Worm (Caenorhabditis elegans): ENCODE data around the gene C14B9.8.
A peak's percentile ranks its signal among the peaks of the same experiment; 100 is the strongest.

C14B9.8 gene

ce11 chrIII:8178924-8179323 is 34.5 kb upstream of the C14B9.8 start, which contains the start of gene C50C3.5:
Gene C50C3.5 (plus strand): TSS chrIII:8179224.
- TF ChIP-seq nhr-12 (tag; optimal IDR thresholded peaks at IDR 0.05) (no peak), ham-2 (GFP tag; optimal IDR thresholded peaks at IDR 0.05) (no peak), mls-2 (tag; optimal IDR thresholded peaks at IDR 0.05) (no peak), tbx-8 (GFP tag; optimal IDR thresholded peaks at IDR 0.05) (no peak)

ce11 chrIII:8176265-8176664 is 31.8 kb upstream of the C14B9.8 start, which contains the start of gene C50C3.12:
Gene C50C3.12 (plus strand): TSS chrIII:8176565.
- TF ChIP-seq lin-13 (tag; optimal IDR thresholded peaks at IDR 0.05) (no peak), lin-32 (GFP tag; optimal IDR thresholded peaks at IDR 0.05) (no peak), nhr-12 (tag; optimal IDR thresholded peaks at IDR 0.05) (no peak), ztf-11 (tag; optimal IDR thresholded peaks at IDR 0.05) (no peak), zip-8 (tag; optimal IDR thresholded peaks at IDR 0.05) (no peak), pha-4 (tag; optimal IDR thresholded peaks at IDR 0.05) (no peak), unc-62 (GFP tag; optimal IDR thresholded peaks at IDR 0.05) (no peak), M03D4.4 (tag; optimal IDR thresholded peaks at IDR 0.05) (no peak), lsy-2 (tag; optimal IDR thresholded peaks at IDR 0.05) (no peak), nhr-76 (tag; optimal IDR thresholded peaks at IDR 0.05) (no peak)

ce11 chrIII:8175263-8175662 is 30.8 kb upstream of the C14B9.8 start:
- TF ChIP-seq unc-39 (tag; optimal IDR thresholded peaks at IDR 0.05) (no peak), lin-32 (GFP tag; optimal IDR thresholded peaks at IDR 0.05) (no peak), pha-4 (tag; optimal IDR thresholded peaks at IDR 0.05) (no peak), mab-5 (tag; optimal IDR thresholded peaks at IDR 0.05) (no peak), sem-2 (GFP tag; optimal IDR thresholded peaks at IDR 0.05) (no peak), mep-1 (tag; optimal IDR thresholded peaks at IDR 0.05) (no peak), nhr-2 (tag; optimal IDR thresholded peaks at IDR 0.05) (no peak), tbx-8 (GFP tag; optimal IDR thresholded peaks at IDR 0.05) (no peak)

ce11 chrIII:8172609-8173133 is 28.2 kb upstream of the C14B9.8 start:
- peak; percentile 50 for TF ChIP-seq hlh-1 (tag; optimal IDR thresholded peaks at IDR 0.05)
- TF ChIP-seq nhr-28 (tag; optimal IDR thresholded peaks at IDR 0.05), result no peak
- no peak for TF ChIP-seq sptf-1 (tag; optimal IDR thresholded peaks at IDR 0.05)

- TF ChIP-seq lin-32 (GFP tag; optimal IDR thresholded peaks at IDR 0.05) (no peak), flh-1 (GFP tag; optimal IDR thresholded peaks at IDR 0.05) (no peak), sptf-1 (tag; optimal IDR thresholded peaks at IDR 0.05) (no peak), nhr-237 (tag; optimal IDR thresholded peaks at IDR 0.05) (no peak)
Measured at ce11 chrIII:8164771-8165170, 20.3 kb upstream of the C14B9.8 start.

ce11 chrIII:8163788-8164423 is 19.5 kb upstream of the C14B9.8 start, which contains the start of gene prp-8:
Gene prp-8 (plus strand): TSS chrIII:8164373.
- no peak for TF ChIP-seq nhr-76 (tag; optimal IDR thresholded peaks at IDR 0.05)
- TF ChIP-seq cnd-1 (tag; optimal IDR thresholded peaks at IDR 0.05), result peak; percentile 50
- TF ChIP-seq elt-1 (tag; optimal IDR thresholded peaks at IDR 0.05; ENCODE audit: borderline replicate concordance, insufficient read depth), result peak; percentile 38
- TF ChIP-seq nhr-28 (tag; optimal IDR thresholded peaks at IDR 0.05), result no peak
- no peak for TF ChIP-seq ham-2 (GFP tag; optimal IDR thresholded peaks at IDR 0.05)
- peak; percentile 18 for TF ChIP-seq M03D4.4 (tag; optimal IDR thresholded peaks at IDR 0.05)
- peak; percentile 87 for TF ChIP-seq mep-1 (tag; optimal IDR thresholded peaks at IDR 0.05)
- peak; percentile 25 for TF ChIP-seq ceh-43 (GFP tag; optimal IDR thresholded peaks at IDR 0.05)
- no peak for TF ChIP-seq ztf-11 (tag; optimal IDR thresholded peaks at IDR 0.05)
- no peak for TF ChIP-seq elt-3 (tag; optimal IDR thresholded peaks at IDR 0.05)
- no peak for TF ChIP-seq blmp-1 (tag; optimal IDR thresholded peaks at IDR 0.05)
- TF ChIP-seq hlh-1 (tag; optimal IDR thresholded peaks at IDR 0.05), result peak; percentile 43
- TF ChIP-seq lsy-2 (tag; optimal IDR thresholded peaks at IDR 0.05), result peak; percentile 97
- no peak for TF ChIP-seq ceh-83 (GFP tag; optimal IDR thresholded peaks at IDR 0.05)
- no peak for TF ChIP-seq nhr-12 (tag; optimal IDR thresholded peaks at IDR 0.05)
- no peak for TF ChIP-seq ces-1 (GFP tag; optimal IDR thresholded peaks at IDR 0.05)
- peak; percentile 45 for TF ChIP-seq unc-120 (tag; optimal IDR thresholded peaks at IDR 0.05; ENCODE audit: poor library complexity, severe bottlenecking)
- no peak for TF ChIP-seq zip-8 (tag; optimal IDR thresholded peaks at IDR 0.05)
- TF ChIP-seq unc-39 (tag; optimal IDR thresholded peaks at IDR 0.05), result no peak
- TF ChIP-seq drap-1 (GFP tag; optimal IDR thresholded peaks at IDR 0.05), result peak; percentile 17
- TF ChIP-seq lin-13 (tag; optimal IDR thresholded peaks at IDR 0.05), result peak; percentile 86
- TF ChIP-seq sptf-1 (tag; optimal IDR thresholded peaks at IDR 0.05), result peak; percentile 68
- peak; percentile 84 for TF ChIP-seq pha-4 (tag; optimal IDR thresholded peaks at IDR 0.05)
- peak; percentile 94 for TF ChIP-seq ceh-39 (tag; optimal IDR thresholded peaks at IDR 0.05)
- TF ChIP-seq sem-2 (GFP tag; optimal IDR thresholded peaks at IDR 0.05), result no peak
- TF ChIP-seq lin-32 (GFP tag; optimal IDR thresholded peaks at IDR 0.05), result no peak
